Worm (Caenorhabditis elegans): ENCODE data around the gene srr-8.

The srr-8 gene

ce11 chrV:4969503-4969902, 32.0 kb upstream of the srr-8 start:
- TF ChIP-seq fax-1 (tag; optimal IDR thresholded peaks at IDR 0.05), result no peak
- no peak for TF ChIP-seq ceh-9 (tag; optimal IDR thresholded peaks at IDR 0.05)
- no peak for TF ChIP-seq lin-11 (tag; optimal IDR thresholded peaks at IDR 0.05)
- no peak for TF ChIP-seq C38D4.7 (GFP tag; optimal IDR thresholded peaks at IDR 0.05)
- no peak for TF ChIP-seq ref-2 (tag; optimal IDR thresholded peaks at IDR 0.05)
- TF ChIP-seq tbx-2 (tag; optimal IDR thresholded peaks at IDR 0.05), result no peak
- TF ChIP-seq nhr-232 (tag; optimal IDR thresholded peaks at IDR 0.05), result no peak
- no peak for TF ChIP-seq pax-1 (tag; optimal IDR thresholded peaks at IDR 0.05)
- no peak for TF ChIP-seq syd-9 (tag; optimal IDR thresholded peaks at IDR 0.05)
- TF ChIP-seq hlh-13 (GFP tag; optimal IDR thresholded peaks at IDR 0.05), result no peak
- TF ChIP-seq ztf-16 (tag; optimal IDR thresholded peaks at IDR 0.05), result no peak
- no peak for TF ChIP-seq ets-4 (tag; optimal IDR thresholded peaks at IDR 0.05)
- TF ChIP-seq ceh-48 (tag; optimal IDR thresholded peaks at IDR 0.05), result no peak
- TF ChIP-seq dmd-4 (tag; optimal IDR thresholded peaks at IDR 0.05; ENCODE audit: borderline replicate concordance), result no peak
- TF ChIP-seq sdc-2 (tag; optimal IDR thresholded peaks at IDR 0.05), result no peak
- TF ChIP-seq pha-2 (tag; optimal IDR thresholded peaks at IDR 0.05), result no peak
- TF ChIP-seq K09A11.1 (tag; optimal IDR thresholded peaks at IDR 0.05; ENCODE audit: insufficient read depth), result no peak
- no peak for TF ChIP-seq gmeb-2 (tag; optimal IDR thresholded peaks at IDR 0.05)
- TF ChIP-seq pqm-1 (tag; optimal IDR thresholded peaks at IDR 0.05), result no peak

- TF ChIP-seq ets-4 (tag; optimal IDR thresholded peaks at IDR 0.05) (no peak), ceh-9 (tag; optimal IDR thresholded peaks at IDR 0.05) (no peak), tbx-2 (tag; optimal IDR thresholded peaks at IDR 0.05) (no peak), ceh-48 (tag; optimal IDR thresholded peaks at IDR 0.05) (no peak), hlh-15 (tag; optimal IDR thresholded peaks at IDR 0.05) (no peak), pha-4 (tag; optimal IDR thresholded peaks at IDR 0.05) (no peak), ceh-22 (tag; optimal IDR thresholded peaks at IDR 0.05) (no peak), ceh-24 (tag; optimal IDR thresholded peaks at IDR 0.05) (no peak), odd-2 (tag; optimal IDR thresholded peaks at IDR 0.05) (no peak), T23F11.4 (GFP tag; optimal IDR thresholded peaks at IDR 0.05) (no peak), ceh-19 (GFP tag; optimal IDR thresholded peaks at IDR 0.05) (no peak), ceh-45 (GFP tag; IDR thresholded peaks at IDR 0.05) (no peak), tbx-7 (tag; optimal IDR thresholded peaks at IDR 0.05) (no peak), madf-2 (tag; optimal IDR thresholded peaks at IDR 0.05) (no peak), zip-5 (tag; optimal IDR thresholded peaks at IDR 0.05) (no peak)
These were observed 28.5 kb upstream of the srr-8 start, which contains the start of gene srsx-9 for ce11 chrV:4972943-4973342. TSS of gene srsx-9 (minus strand) at chrV:4973043.

- TF ChIP-seq nhr-232 (tag; optimal IDR thresholded peaks at IDR 0.05) (no peak), ttx-3 (tag; optimal IDR thresholded peaks at IDR 0.05) (no peak), pat-9 (tag; optimal IDR thresholded peaks at IDR 0.05) (no peak), Y22D7AL.16 (tag; optimal IDR thresholded peaks at IDR 0.05) (no peak), hlh-13 (GFP tag; optimal IDR thresholded peaks at IDR 0.05) (no peak), tbx-2 (tag; optimal IDR thresholded peaks at IDR 0.05) (no peak), F13H6.1 (tag; optimal IDR thresholded peaks at IDR 0.05) (no peak), pha-2 (tag; optimal IDR thresholded peaks at IDR 0.05) (no peak), ama-1 (optimal IDR thresholded peaks at IDR 0.05) (no peak), ceh-9 (tag; optimal IDR thresholded peaks at IDR 0.05) (no peak), elt-4 (tag; optimal IDR thresholded peaks at IDR 0.05) (no peak), fax-1 (tag; optimal IDR thresholded peaks at IDR 0.05) (no peak)
These were observed 26.8 kb upstream of the srr-8 start, which contains the start of gene srsx-10 for ce11 chrV:4974677-4975076. TSS of gene srsx-10 (minus strand) at chrV:4974777.

ce11 chrV:4975140-4975539, 26.3 kb upstream of the srr-8 start, which contains the start of gene F26G5.1:
TSS of gene F26G5.1 (plus strand) at chrV:4975478.
- TF ChIP-seq sox-4 (tag; optimal IDR thresholded peaks at IDR 0.05) (no peak), ceh-22 (tag; optimal IDR thresholded peaks at IDR 0.05) (no peak), ref-2 (tag; optimal IDR thresholded peaks at IDR 0.05) (no peak), lin-11 (tag; optimal IDR thresholded peaks at IDR 0.05) (no peak), pros-1 (tag; optimal IDR thresholded peaks at IDR 0.05) (no peak), C38D4.7 (GFP tag; optimal IDR thresholded peaks at IDR 0.05) (no peak), ceh-14 (tag; optimal IDR thresholded peaks at IDR 0.05) (no peak), rnt-1 (tag; optimal IDR thresholded peaks at IDR 0.05) (no peak), pha-2 (tag; optimal IDR thresholded peaks at IDR 0.05) (no peak), pat-9 (tag; optimal IDR thresholded peaks at IDR 0.05) (no peak), dve-1 (tag; optimal IDR thresholded peaks at IDR 0.05) (no peak), fax-1 (tag; optimal IDR thresholded peaks at IDR 0.05) (no peak), hlh-15 (tag; optimal IDR thresholded peaks at IDR 0.05) (no peak), eyg-1 (tag; optimal IDR thresholded peaks at IDR 0.05) (no peak), K02D7.2 (tag; optimal IDR thresholded peaks at IDR 0.05) (no peak), unc-55 (GFP tag; optimal IDR thresholded peaks at IDR 0.05) (no peak)

All from whole organism, late embryonic.